Worm (Caenorhabditis elegans): ENCODE data around the gene C35A5.4.

C35A5.4 gene

ce11 chrV:10476864-10477443, 19.9 kb upstream of the C35A5.4 start:
- TF ChIP-seq pqm-1 (tag; optimal IDR thresholded peaks at IDR 0.05) (no peak), lin-14 (GFP tag; optimal IDR thresholded peaks at IDR 0.05) (peak; percentile 8), skn-1 (tag; optimal IDR thresholded peaks at IDR 0.05) (peak; percentile 38), ceh-88 (GFP tag; IDR thresholded peaks at IDR 0.05) (0 out of 2 replicates have a peak, but pooled peaks have one; percentile 22)

- no peak for TF ChIP-seq nhr-12 (tag; optimal IDR thresholded peaks at IDR 0.05)
- TF ChIP-seq irx-1 (tag; optimal IDR thresholded peaks at IDR 0.05): no peak
- no peak for TF ChIP-seq pag-3 (tag; optimal IDR thresholded peaks at IDR 0.05; ENCODE audit: borderline replicate concordance, insufficient read depth)
- no peak for TF ChIP-seq nhr-28 (tag; optimal IDR thresholded peaks at IDR 0.05)
- TF ChIP-seq zag-1 (tag; optimal IDR thresholded peaks at IDR 0.05): no peak
- TF ChIP-seq alr-1 (tag; optimal IDR thresholded peaks at IDR 0.05; ENCODE audit: borderline replicate concordance): no peak
- no peak for TF ChIP-seq ceh-90 (tag; optimal IDR thresholded peaks at IDR 0.05)
- no peak for TF ChIP-seq tlp-1 (tag; optimal IDR thresholded peaks at IDR 0.05)
- no peak for TF ChIP-seq dsc-1 (tag; optimal IDR thresholded peaks at IDR 0.05)
- TF ChIP-seq F16B12.6 (tag; optimal IDR thresholded peaks at IDR 0.05): no peak
- TF ChIP-seq lin-13 (GFP tag; optimal IDR thresholded peaks at IDR 0.05): no peak
- TF ChIP-seq nhr-20 (tag; optimal IDR thresholded peaks at IDR 0.05): no peak
- no peak for TF ChIP-seq elt-2 (tag; optimal IDR thresholded peaks at IDR 0.05)
- TF ChIP-seq lir-3 (tag; optimal IDR thresholded peaks at IDR 0.05; ENCODE audit: poor library complexity): no peak
- no peak for TF ChIP-seq aha-1 (tag; optimal IDR thresholded peaks at IDR 0.05)
- TF ChIP-seq ama-1 (optimal IDR thresholded peaks at IDR 0.05): no peak
- TF ChIP-seq fkh-8 (tag; optimal IDR thresholded peaks at IDR 0.05): no peak
These were observed 18.6 kb upstream of the C35A5.4 start, which contains the start of the genes crp-1 and Y32F6B.9 for ce11 chrV:10478097-10478828. TSS of gene crp-1 (plus strand) at chrV:10478564. TSS of gene Y32F6B.9 (plus strand) at chrV:10478699.

ce11 chrV:10483995-10484394, 12.8 kb upstream of the C35A5.4 start:
- TF ChIP-seq lin-35 (GFP tag; optimal IDR thresholded peaks at IDR 0.05) (peak in 1 of 2 experiments; percentile 18), efl-1 (optimal IDR thresholded peaks at IDR 0.05) (no peak), efl-1 (GFP tag; optimal IDR thresholded peaks at IDR 0.05 in 1 of 2) (peak in 1 of 2 experiments; percentile 57), irx-1 (tag; optimal IDR thresholded peaks at IDR 0.05) (no peak), elt-2 (tag; optimal IDR thresholded peaks at IDR 0.05) (peak; percentile 63)

- no peak for TF ChIP-seq C34B4.2 (tag; optimal IDR thresholded peaks at IDR 0.05)
- no peak for TF ChIP-seq snpc-4 (tag; optimal IDR thresholded peaks at IDR 0.05)
- TF ChIP-seq sup-37 (GFP tag; optimal IDR thresholded peaks at IDR 0.05): no peak
- no peak for TF ChIP-seq lir-3 (tag; optimal IDR thresholded peaks at IDR 0.05; ENCODE audit: poor library complexity)
- TF ChIP-seq grh-1 (GFP tag; IDR thresholded peaks at IDR 0.05): no peak
- no peak for TF ChIP-seq aly-2 (tag; optimal IDR thresholded peaks at IDR 0.05)
- no peak for TF ChIP-seq nhr-237 (tag; optimal IDR thresholded peaks at IDR 0.05)
- no peak for TF ChIP-seq ztf-4 (tag; optimal IDR thresholded peaks at IDR 0.05)
- no peak for TF ChIP-seq ces-1 (GFP tag; optimal IDR thresholded peaks at IDR 0.05)
- no peak for TF ChIP-seq ceh-63 (GFP tag; optimal IDR thresholded peaks at IDR 0.05)
- no peak for TF ChIP-seq lin-13 (GFP tag; optimal IDR thresholded peaks at IDR 0.05)
- no peak for TF ChIP-seq hpl-2 (GFP tag; optimal IDR thresholded peaks at IDR 0.05)
- TF ChIP-seq snu-23 (GFP tag; optimal IDR thresholded peaks at IDR 0.05): no peak
- no peak for TF ChIP-seq fos-1 (tag; optimal IDR thresholded peaks at IDR 0.05)
- no peak for TF ChIP-seq zip-4 (GFP tag; optimal IDR thresholded peaks at IDR 0.05)
- TF ChIP-seq efl-3 (GFP tag; optimal IDR thresholded peaks at IDR 0.05): no peak
These were observed 12.2 kb upstream of the C35A5.4 start, which contains the start of gene Y32F6B.1 for ce11 chrV:10484640-10485039. TSS of gene Y32F6B.1 (minus strand) at chrV:10484740.

All from whole organism, L1 larva.